Fruit fly (Drosophila melanogaster) whole organism, embryonic: Measurements from ENCODE around the gene Myo95E.

Experiments
- CG14050 ChIP-seq: fragments of 200-800 bp; sonication (Bioruptor generic); IDR thresholded peaks from 3 replicates; pipeline ENCODE4 v1.3.6; 2022; ENCODE audit warnings: missing biosample characterization, missing genetic modification characterization
- CG3847 ChIP-seq: fragments of 200-800 bp; sonication (Bioruptor generic); IDR thresholded peaks from 2 replicates; pipeline ENCODE4 v1.3.6; 2022; ENCODE audit warnings: missing biosample characterization, missing genetic modification characterization
- CTCF ChIP-seq: fragments of 200-800 bp; sonication (Bioruptor generic); optimal IDR thresholded peaks from 2 replicates; lab custom pipeline; 2017; ENCODE audit warnings: missing biosample characterization, mild to moderate bottlenecking, missing genetic modification characterization, moderate library complexity
- Hr51 ChIP-seq, 2 experiments: fragments of 200-800 bp; sonication (Bioruptor generic); optimal IDR thresholded peaks; 2 replicates in 1 of 2; 3 replicates in 1 of 2; lab custom pipeline; 2016 to 2018; ENCODE audit warnings: missing biosample characterization in 2 of 2, missing genetic modification characterization in 2 of 2, mild to moderate bottlenecking in 1 of 2, moderate library complexity in 1 of 2
- Oli ChIP-seq: fragments of 200-800 bp; sonication (Bioruptor generic); optimal IDR thresholded peaks from 2 replicates; lab custom pipeline; 2018; ENCODE audit warnings: missing biosample characterization, mild to moderate bottlenecking, missing genetic modification characterization, moderate library complexity
- Stat92E ChIP-seq, 3 experiments: fragments of >200 bp in 2 of 3; fragments of 200-800 bp in 1 of 3; sonication (Bioruptor generic) in 1 of 3; optimal IDR thresholded peaks; 2 replicates each; lab custom pipeline; 2017 to 2019; ENCODE audit warnings: missing biosample characterization in 3 of 3, missing genetic modification characterization in 3 of 3, mild to moderate bottlenecking in 1 of 3, moderate library complexity in 1 of 3
- bbx ChIP-seq: fragments of 200-800 bp; sonication (Bioruptor generic); IDR thresholded peaks from 2 replicates; pipeline ENCODE4 v1.3.6; 2022; ENCODE audit warnings: missing biosample characterization, missing genetic modification characterization; ENCODE audit not compliant: partially characterized antibody
- dmrt11E ChIP-seq: fragments of 200-800 bp; sonication (Bioruptor generic); optimal IDR thresholded peaks from 3 replicates; lab custom pipeline; 2018; ENCODE audit warnings: missing biosample characterization, mild to moderate bottlenecking, missing genetic modification characterization, moderate library complexity
- nerfin-2 ChIP-seq: fragments of 200-800 bp; sonication (Bioruptor generic); IDR thresholded peaks from 2 replicates; pipeline ENCODE4 v1.3.6; 2022; ENCODE audit warnings: missing biosample characterization, missing genetic modification characterization; ENCODE audit not compliant: partially characterized antibody
- rib ChIP-seq: fragments of 200-800 bp; sonication (Bioruptor generic); IDR thresholded peaks from 2 replicates; pipeline ENCODE4 v1.3.6; 2022; ENCODE audit warnings: missing biosample characterization, missing genetic modification characterization
- sima ChIP-seq: fragments of 200-800 bp; sonication (Bioruptor generic); optimal IDR thresholded peaks from 2 replicates; lab custom pipeline; 2016; ENCODE audit warnings: missing biosample characterization, missing genetic modification characterization

- TF ChIP-seq Hr51 (GFP tag; optimal IDR thresholded peaks at IDR 0.05; lab: Kevin White, UChicago), result no peak
- TF ChIP-seq CG3847 (GFP tag; lab: Robert Waterston, UW), result no peak
- no peak for TF ChIP-seq sima (GFP tag; lab: Kevin White, UChicago)
- TF ChIP-seq CTCF (GFP tag; lab: Kevin White, UChicago), result no peak
- TF ChIP-seq dmrt11E (tag; lab: Kevin White, UChicago), result no peak
- no peak for TF ChIP-seq rib (GFP tag; lab: Robert Waterston, UW)
- TF ChIP-seq Oli (tag; lab: Kevin White, UChicago), result no peak
- TF ChIP-seq bbx, result no peak
- TF ChIP-seq CG14050, result no peak
- no peak for TF ChIP-seq nerfin-2 (GFP tag; lab: Robert Waterston, UW)
- TF ChIP-seq Stat92E (GFP tag; optimal IDR thresholded peaks at IDR 0.05; lab: Kevin White, UChicago), result no peak
These were observed 54.3 kb downstream of the Myo95E start, which contains the start of gene CG10694 for dm6 chr3R:24106879-24107441.
